Worm (Caenorhabditis elegans): ENCODE measurements around the gene ttbk-6.

Gene ttbk-6

ce11 chrIII:5105485-5105884 lies 31.0 kb downstream of the ttbk-6 start:
- TF ChIP-seq ceh-18 (tag; optimal IDR thresholded peaks at IDR 0.05) (no peak), pag-3 (tag; optimal IDR thresholded peaks at IDR 0.05; ENCODE audit: borderline replicate concordance) (no peak), ztf-16 (tag; optimal IDR thresholded peaks at IDR 0.05) (no peak), sdc-2 (tag; optimal IDR thresholded peaks at IDR 0.05) (no peak), ref-2 (tag; optimal IDR thresholded peaks at IDR 0.05) (no peak), F13H6.1 (tag; optimal IDR thresholded peaks at IDR 0.05) (no peak), syd-9 (tag; optimal IDR thresholded peaks at IDR 0.05) (no peak), ceh-30 (tag; optimal IDR thresholded peaks at IDR 0.05) (no peak), nhr-232 (tag; optimal IDR thresholded peaks at IDR 0.05) (no peak), ceh-14 (tag; optimal IDR thresholded peaks at IDR 0.05) (no peak), tbx-7 (tag; optimal IDR thresholded peaks at IDR 0.05) (no peak), fax-1 (tag; optimal IDR thresholded peaks at IDR 0.05) (no peak)

ce11 chrIII:5106893-5107471 lies 32.5 kb downstream of the ttbk-6 start, which contains the start of gene dpy-17:
TSS of gene dpy-17 (plus strand) at chrIII:5107330.
- TF ChIP-seq K09A11.1 (tag; optimal IDR thresholded peaks at IDR 0.05; ENCODE audit: insufficient read depth): no peak
- no peak for TF ChIP-seq ceh-30 (tag; optimal IDR thresholded peaks at IDR 0.05)
- no peak for TF ChIP-seq npax-4 (tag; optimal IDR thresholded peaks at IDR 0.05)
- no peak for TF ChIP-seq hlh-30 (tag; optimal IDR thresholded peaks at IDR 0.05; ENCODE audit: insufficient read depth)
- TF ChIP-seq ceh-24 (tag; optimal IDR thresholded peaks at IDR 0.05): no peak
- no peak for TF ChIP-seq pag-3 (tag; optimal IDR thresholded peaks at IDR 0.05; ENCODE audit: borderline replicate concordance)
- TF ChIP-seq syd-9 (tag; optimal IDR thresholded peaks at IDR 0.05): no peak
- TF ChIP-seq gmeb-2 (tag; optimal IDR thresholded peaks at IDR 0.05): no peak
- no peak for TF ChIP-seq C38D4.7 (GFP tag; optimal IDR thresholded peaks at IDR 0.05)
- peak; percentile 82 for TF ChIP-seq ama-1 (optimal IDR thresholded peaks at IDR 0.05)
- peak; percentile 1 for TF ChIP-seq nfya-1 (tag; optimal IDR thresholded peaks at IDR 0.05)
- TF ChIP-seq odd-2 (tag; optimal IDR thresholded peaks at IDR 0.05): no peak

- TF ChIP-seq Y22D7AL.16 (tag; optimal IDR thresholded peaks at IDR 0.05) (no peak), ceh-34 (tag; optimal IDR thresholded peaks at IDR 0.05) (peak; percentile 4), C08G9.2 (tag; optimal IDR thresholded peaks at IDR 0.05) (peak; percentile 14), hlh-15 (tag; optimal IDR thresholded peaks at IDR 0.05) (no peak), T23F11.4 (GFP tag; optimal IDR thresholded peaks at IDR 0.05) (peak; percentile 63)
Measured at ce11 chrIII:5107959-5108358, 33.5 kb downstream of the ttbk-6 start.

- TF ChIP-seq Y22D7AL.16 (tag; optimal IDR thresholded peaks at IDR 0.05) (no peak), unc-42 (tag; optimal IDR thresholded peaks at IDR 0.05) (peak; percentile 57), ama-1 (optimal IDR thresholded peaks at IDR 0.05) (no peak), ceh-24 (tag; optimal IDR thresholded peaks at IDR 0.05) (no peak), hlh-30 (tag; optimal IDR thresholded peaks at IDR 0.05; ENCODE audit: insufficient read depth) (no peak), ceh-22 (tag; optimal IDR thresholded peaks at IDR 0.05) (no peak), pha-4 (tag; optimal IDR thresholded peaks at IDR 0.05) (no peak), unc-86 (tag; optimal IDR thresholded peaks at IDR 0.05) (no peak), zip-5 (tag; optimal IDR thresholded peaks at IDR 0.05) (peak; percentile 27), C08G9.2 (tag; optimal IDR thresholded peaks at IDR 0.05) (peak; percentile 77), mec-3 (tag; optimal IDR thresholded peaks at IDR 0.05; ENCODE audit: borderline replicate concordance) (no peak), elt-2 (tag; optimal IDR thresholded peaks at IDR 0.05) (no peak), tbx-2 (tag; optimal IDR thresholded peaks at IDR 0.05) (peak; percentile 63), dve-1 (tag; optimal IDR thresholded peaks at IDR 0.05) (no peak), ceh-2 (tag; optimal IDR thresholded peaks at IDR 0.05) (peak; percentile 61), odd-2 (tag; optimal IDR thresholded peaks at IDR 0.05) (no peak), pat-9 (tag; optimal IDR thresholded peaks at IDR 0.05) (no peak), ztf-16 (tag; optimal IDR thresholded peaks at IDR 0.05) (no peak), eyg-1 (tag; optimal IDR thresholded peaks at IDR 0.05) (no peak), rnt-1 (tag; optimal IDR thresholded peaks at IDR 0.05) (peak; percentile 24), ceh-14 (tag; optimal IDR thresholded peaks at IDR 0.05) (no peak), K09A11.1 (tag; optimal IDR thresholded peaks at IDR 0.05; ENCODE audit: insufficient read depth) (no peak), pqm-1 (tag; optimal IDR thresholded peaks at IDR 0.05) (no peak), T23F11.4 (GFP tag; optimal IDR thresholded peaks at IDR 0.05) (no peak), hlh-6 (tag; optimal IDR thresholded peaks at IDR 0.05) (no peak), C38D4.7 (GFP tag; optimal IDR thresholded peaks at IDR 0.05) (no peak), pros-1 (tag; optimal IDR thresholded peaks at IDR 0.05) (no peak), ceh-48 (tag; optimal IDR thresholded peaks at IDR 0.05) (no peak), F13H6.1 (tag; optimal IDR thresholded peaks at IDR 0.05) (peak; percentile 6), nfya-1 (tag; optimal IDR thresholded peaks at IDR 0.05) (peak; percentile 55), pag-3 (tag; optimal IDR thresholded peaks at IDR 0.05; ENCODE audit: borderline replicate concordance) (no peak), gmeb-2 (tag; optimal IDR thresholded peaks at IDR 0.05) (no peak), hlh-15 (tag; optimal IDR thresholded peaks at IDR 0.05) (no peak), sox-4 (tag; optimal IDR thresholded peaks at IDR 0.05) (no peak)
Measured at ce11 chrIII:5108746-5109145, 34.2 kb downstream of the ttbk-6 start.
